Worm (Caenorhabditis elegans): ENCODE measurements around the gene nspd-2.
"Not testable (repeated sequence)": the region's sequence is repeated elsewhere in the genome, so short reads cannot be mapped to it uniquely, and the experiment has no call there.

DNA sequence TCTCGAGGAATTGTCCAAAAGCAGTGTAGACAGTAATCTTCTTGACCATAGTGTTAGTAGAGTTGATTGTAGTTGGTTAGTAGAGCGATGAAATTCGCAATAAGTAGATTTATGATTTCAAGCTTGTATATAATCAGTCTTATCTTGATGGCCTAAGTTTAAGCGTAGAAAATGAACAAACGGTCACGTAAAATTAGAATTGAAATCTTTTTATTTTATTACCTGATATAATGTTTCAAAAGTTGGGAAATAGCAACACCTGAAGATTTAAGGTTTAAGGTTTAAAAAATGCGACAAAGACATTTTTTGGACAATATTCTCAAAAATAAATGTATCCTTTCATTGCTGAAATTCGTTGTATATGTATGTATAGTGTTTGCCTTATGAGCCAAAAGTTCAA lies 49.8 kb downstream of the nspd-2 start, which contains the start of gene sss-1:
- not testable (repeated sequence) for TF ChIP-seq ama-1 (optimal IDR thresholded peaks at IDR 0.05); pes-1 (GFP tag; IDR thresholded peaks at IDR 0.05); tbx-37 (GFP tag; conservative IDR thresholded peaks at IDR 0.05); ceh-13 (GFP tag; optimal IDR thresholded peaks at IDR 0.05); hmg-4 (GFP tag; optimal IDR thresholded peaks at IDR 0.05); hmbx-1 (tag; optimal IDR thresholded peaks at IDR 0.05); aly-1 (tag; optimal IDR thresholded peaks at IDR 0.05); tbx-11 (GFP tag; IDR thresholded peaks at IDR 0.05); flt-1 (GFP tag; IDR thresholded peaks at IDR 0.05)
